Fruit fly (Drosophila melanogaster): Measurements from ENCODE around the gene CG3942.
A peak's percentile ranks its signal among the peaks of the same experiment; 100 is the strongest.

The CG3942 gene

DNA sequence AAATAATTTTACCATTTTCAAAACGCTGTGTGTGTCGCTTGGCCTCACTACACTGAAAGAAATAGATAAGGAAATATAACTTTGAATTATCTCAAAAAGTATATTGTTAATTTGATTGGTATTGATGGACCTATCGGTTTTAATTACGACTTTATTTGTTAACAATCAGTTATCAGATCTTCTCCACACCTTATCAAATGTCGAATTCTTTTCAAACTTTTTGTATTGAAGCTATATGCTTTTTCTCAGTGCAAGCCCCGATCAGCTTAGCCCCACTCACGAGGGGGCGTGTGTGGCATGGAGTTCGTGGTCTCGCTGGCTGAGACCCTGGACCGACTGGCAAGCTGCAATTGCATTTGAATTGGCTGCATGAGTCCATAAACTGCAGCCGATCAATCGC is 43.3 kb downstream of the CG3942 start:
- TF ChIP-seq CG12605 (GFP tag; IDR thresholded peaks at IDR 0.05) (peak; percentile 67), Snoo (tag; optimal IDR thresholded peaks at IDR 0.05) (no peak), EcR (GFP tag; optimal IDR thresholded peaks at IDR 0.05) (no peak), CG4496 (GFP tag; IDR thresholded peaks at IDR 0.05) (peak; percentile 74), CG8159 (tag; optimal IDR thresholded peaks at IDR 0.05) (peak; percentile 39), CG13204 (GFP tag; optimal IDR thresholded peaks at IDR 0.05) (no peak), CG15710 (tag; optimal IDR thresholded peaks at IDR 0.05) (peak; percentile 4), CG9948 (tag; optimal IDR thresholded peaks at IDR 0.05) (no peak), CG17806 (tag; optimal IDR thresholded peaks at IDR 0.05) (peak; percentile 55), Pif1B (GFP tag; optimal IDR thresholded peaks at IDR 0.05) (peak; percentile 4), Pif1A (GFP tag; optimal IDR thresholded peaks at IDR 0.05) (peak; percentile 42), CG34367 (tag; optimal IDR thresholded peaks at IDR 0.05) (peak; percentile 28), Ets98B (GFP tag; IDR thresholded peaks at IDR 0.05) (peak; percentile 78), fd96Ca (GFP tag; IDR thresholded peaks at IDR 0.05) (peak; percentile 23; the same call in 1 of the 3 replicates), CG14655 (GFP tag; optimal IDR thresholded peaks at IDR 0.05) (peak; percentile 74), gl (tag; optimal IDR thresholded peaks at IDR 0.05) (no peak), CG32121 (GFP tag; IDR thresholded peaks at IDR 0.05) (peak; percentile 70), CG10348 (GFP tag; IDR thresholded peaks at IDR 0.05) (no peak), rn (GFP tag; IDR thresholded peaks at IDR 0.05) (0 out of 2 replicates have a peak, but pooled peaks have one; percentile 25), CG8301 (tag; optimal IDR thresholded peaks at IDR 0.05) (peak; percentile 73), D1 (tag; optimal IDR thresholded peaks at IDR 0.05) (no peak)

DNA sequence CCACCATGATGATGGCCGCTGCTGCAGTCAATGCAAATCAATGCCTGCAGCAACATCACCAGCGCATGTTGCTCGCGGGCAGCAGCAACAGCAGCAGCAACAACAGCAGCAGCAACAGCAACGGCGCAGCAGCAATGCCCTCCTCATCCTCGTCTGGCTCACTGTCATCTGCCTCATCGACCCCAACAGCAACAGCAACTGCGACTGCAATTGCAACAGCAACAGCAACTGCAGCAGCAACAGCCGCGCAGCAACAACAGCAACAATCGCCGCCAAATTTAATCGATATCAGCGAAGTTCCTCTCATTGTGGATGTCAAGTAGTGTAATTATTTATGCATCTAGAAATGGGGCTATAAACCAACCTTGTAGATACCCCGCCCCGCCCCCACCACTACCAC is 47.5 kb downstream of the CG3942 start:
- TF ChIP-seq Pif1B (GFP tag; optimal IDR thresholded peaks at IDR 0.05) (no peak), CG9948 (tag; optimal IDR thresholded peaks at IDR 0.05) (no peak), D1 (tag; optimal IDR thresholded peaks at IDR 0.05) (no peak), CG32121 (GFP tag; IDR thresholded peaks at IDR 0.05) (no peak), fd96Ca (GFP tag; IDR thresholded peaks at IDR 0.05) (no peak), CG17806 (tag; optimal IDR thresholded peaks at IDR 0.05) (no peak), EcR (GFP tag; optimal IDR thresholded peaks at IDR 0.05) (no peak), Ets98B (GFP tag; IDR thresholded peaks at IDR 0.05) (no peak), CG8301 (tag; optimal IDR thresholded peaks at IDR 0.05) (no peak), CG15710 (tag; optimal IDR thresholded peaks at IDR 0.05) (no peak), CG14655 (GFP tag; optimal IDR thresholded peaks at IDR 0.05) (no peak), Snoo (tag; optimal IDR thresholded peaks at IDR 0.05) (no peak), CG10348 (GFP tag; IDR thresholded peaks at IDR 0.05) (no peak), CG13204 (GFP tag; optimal IDR thresholded peaks at IDR 0.05) (no peak), Pif1A (GFP tag; optimal IDR thresholded peaks at IDR 0.05) (no peak), gl (tag; optimal IDR thresholded peaks at IDR 0.05) (no peak), rn (GFP tag; IDR thresholded peaks at IDR 0.05) (no peak)

DNA sequence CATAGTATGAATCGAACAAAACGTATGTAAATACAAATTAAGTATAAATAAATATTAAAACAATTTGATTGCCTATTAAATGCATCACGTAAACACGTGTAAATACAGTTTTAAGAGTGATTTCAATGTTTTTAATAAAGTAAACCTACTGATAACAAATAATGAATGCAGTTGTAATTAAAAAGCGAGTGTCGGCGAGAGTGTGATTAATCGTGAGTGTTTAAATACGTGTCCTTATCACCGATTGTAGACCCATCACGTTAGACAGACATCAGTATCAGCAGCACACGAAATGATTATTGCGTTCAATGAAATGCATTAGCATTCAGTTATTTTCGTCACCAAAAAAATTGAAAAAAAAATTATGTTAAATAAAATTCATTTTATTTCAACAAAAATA is 48.9 kb downstream of the CG3942 start:
- TF ChIP-seq Pif1B (GFP tag; optimal IDR thresholded peaks at IDR 0.05) (no peak), CG8301 (tag; optimal IDR thresholded peaks at IDR 0.05) (no peak), CG10348 (GFP tag; IDR thresholded peaks at IDR 0.05) (no peak), CG13204 (GFP tag; optimal IDR thresholded peaks at IDR 0.05) (no peak), CG15710 (tag; optimal IDR thresholded peaks at IDR 0.05) (no peak), Ets98B (GFP tag; IDR thresholded peaks at IDR 0.05) (no peak), CG14655 (GFP tag; optimal IDR thresholded peaks at IDR 0.05) (no peak), Pif1A (GFP tag; optimal IDR thresholded peaks at IDR 0.05) (no peak), CG4496 (GFP tag; IDR thresholded peaks at IDR 0.05) (no peak), fd96Ca (GFP tag; IDR thresholded peaks at IDR 0.05) (no peak), CG8159 (tag; optimal IDR thresholded peaks at IDR 0.05) (no peak), EcR (GFP tag; optimal IDR thresholded peaks at IDR 0.05) (no peak), CG17806 (tag; optimal IDR thresholded peaks at IDR 0.05) (no peak), CG32121 (GFP tag; IDR thresholded peaks at IDR 0.05) (no peak), Snoo (tag; optimal IDR thresholded peaks at IDR 0.05) (no peak)
